Fruit fly (Drosophila melanogaster) whole organism, prepupa: Measurements from ENCODE around the gene Larp4B.

ENCODE experiments used
- Blimp-1 ChIP-seq: fragments of 200-800 bp; sonication (Bioruptor generic); optimal IDR thresholded peaks from 3 replicates; lab custom pipeline; 2017; ENCODE audit warnings: missing biosample characterization, missing genetic modification characterization, mild to moderate bottlenecking, moderate library complexity, missing genetic modification reagents
- CG10631 ChIP-seq: fragments of 200-800 bp; sonication (Bioruptor generic); optimal IDR thresholded peaks from 2 replicates; lab custom pipeline; 2016; ENCODE audit warnings: missing biosample characterization, missing genetic modification characterization
- CG10669 ChIP-seq: fragments of 200-800 bp; sonication (Bioruptor generic); optimal IDR thresholded peaks from 3 replicates; lab custom pipeline; 2018; ENCODE audit warnings: missing biosample characterization, mild to moderate bottlenecking, missing genetic modification characterization, moderate library complexity
- CG11294 ChIP-seq: fragments of 200-800 bp; sonication (Bioruptor generic); IDR thresholded peaks from 2 replicates; pipeline ENCODE4 v1.3.6; 2022; ENCODE audit warnings: missing biosample characterization, missing genetic modification characterization
- CG11902 ChIP-seq: fragments of 200-800 bp; sonication (Bioruptor generic); optimal IDR thresholded peaks from 3 replicates; lab custom pipeline; 2016; ENCODE audit warnings: missing biosample characterization, missing genetic modification characterization
- CG3032 ChIP-seq: fragments of 200-800 bp; optimal IDR thresholded peaks from 2 replicates; lab custom pipeline; 2019; ENCODE audit warnings: missing biosample characterization, mild to moderate bottlenecking, missing genetic modification characterization, moderate library complexity
- CG31627 ChIP-seq: fragments of 200-800 bp; sonication (Bioruptor generic); optimal IDR thresholded peaks from 3 replicates; lab custom pipeline; 2016; ENCODE audit warnings: missing biosample characterization, missing genetic modification characterization
- CG3919 ChIP-seq: fragments of 200-800 bp; sonication (Bioruptor generic); optimal IDR thresholded peaks from 3 replicates; lab custom pipeline; 2016; ENCODE audit warnings: missing biosample characterization, missing genetic modification characterization
- CG4318 ChIP-seq: fragments of 200-800 bp; sonication (Bioruptor generic); optimal IDR thresholded peaks from 3 replicates; lab custom pipeline; 2017; ENCODE audit warnings: missing biosample characterization, mild to moderate bottlenecking, missing genetic modification characterization
- CG6163 ChIP-seq: fragments of 200-800 bp; sonication (Bioruptor generic); IDR thresholded peaks from 3 replicates; pipeline ENCODE4 v1.3.6; 2022; ENCODE audit warnings: missing biosample characterization, missing genetic modification characterization
- CG6792 ChIP-seq: fragments of 200-800 bp; sonication (Bioruptor generic); optimal IDR thresholded peaks from 3 replicates; lab custom pipeline; 2016; ENCODE audit warnings: missing biosample characterization, missing genetic modification characterization
- CG6808 ChIP-seq: fragments of 200-800 bp; sonication (Bioruptor generic); optimal IDR thresholded peaks from 3 replicates; lab custom pipeline; 2017; ENCODE audit warnings: missing biosample characterization, missing genetic modification characterization, mild to moderate bottlenecking, moderate library complexity, missing genetic modification reagents
- CG7368 ChIP-seq: fragments of 200-800 bp; sonication (Bioruptor generic); optimal IDR thresholded peaks from 3 replicates; lab custom pipeline; 2016; ENCODE audit warnings: missing biosample characterization, missing genetic modification characterization
- CG8119 ChIP-seq: fragments of 200-800 bp; sonication (Bioruptor generic); IDR thresholded peaks from 3 replicates; pipeline ENCODE4 v1.3.6; 2022; ENCODE audit warnings: missing biosample characterization, missing genetic modification characterization
- CG8319 ChIP-seq: fragments of 200-800 bp; sonication (Bioruptor generic); optimal IDR thresholded peaks from 3 replicates; lab custom pipeline; 2016; ENCODE audit warnings: missing biosample characterization, missing genetic modification characterization
- CG8632 ChIP-seq: fragments of 200-800 bp; sonication (Bioruptor generic); optimal IDR thresholded peaks from 3 replicates; lab custom pipeline; 2016; ENCODE audit warnings: missing biosample characterization, missing genetic modification characterization
- CG9139 ChIP-seq: fragments of 200-800 bp; sonication (Bioruptor generic); optimal IDR thresholded peaks from 3 replicates; lab custom pipeline; 2017; ENCODE audit warnings: missing biosample characterization, mild to moderate bottlenecking, missing genetic modification characterization
- Eip75B ChIP-seq: fragments of 200-800 bp; sonication (Bioruptor generic); optimal IDR thresholded peaks from 3 replicates; lab custom pipeline; 2016; ENCODE audit warnings: missing biosample characterization, missing genetic modification characterization
- Eip93F ChIP-seq: fragments of 200-800 bp; sonication (Bioruptor generic); optimal IDR thresholded peaks from 2 replicates; lab custom pipeline; 2016; ENCODE audit warnings: missing biosample characterization, mild to moderate bottlenecking, missing genetic modification characterization
- Ets21C ChIP-seq: fragments of 200-800 bp; sonication (Bioruptor generic); optimal IDR thresholded peaks from 3 replicates; lab custom pipeline; 2016; ENCODE audit warnings: missing biosample characterization, missing genetic modification characterization
- Ets96B ChIP-seq: fragments of 200-800 bp; optimal IDR thresholded peaks from 2 replicates; lab custom pipeline; 2019; ENCODE audit warnings: missing biosample characterization, mild to moderate bottlenecking, missing genetic modification characterization, moderate library complexity
- Gug ChIP-seq: fragments of 200-800 bp; sonication (Bioruptor generic); IDR thresholded peaks from 2 replicates; pipeline ENCODE4 v1.3.6; 2022; ENCODE audit warnings: missing biosample characterization, missing genetic modification characterization
- Hr38 ChIP-seq: sonication (Bioruptor generic); optimal IDR thresholded peaks from 2 replicates; lab custom pipeline; 2016; ENCODE audit warnings: missing biosample characterization, missing genetic modification characterization
- Hr39 ChIP-seq: fragments of 200-800 bp; sonication (Bioruptor generic); optimal IDR thresholded peaks from 2 replicates; lab custom pipeline; 2016; ENCODE audit warnings: missing biosample characterization, missing genetic modification characterization
- Hr4 ChIP-seq: fragments of 200-800 bp; sonication (Bioruptor generic); optimal IDR thresholded peaks from 3 replicates; lab custom pipeline; 2016; ENCODE audit warnings: missing biosample characterization, missing genetic modification characterization
- Lpt ChIP-seq: fragments of 200-800 bp; sonication (Bioruptor generic); optimal IDR thresholded peaks from 3 replicates; lab custom pipeline; 2016; ENCODE audit warnings: missing biosample characterization, missing genetic modification characterization
- Met ChIP-seq: fragments of 200-800 bp; sonication (Bioruptor generic); optimal IDR thresholded peaks from 3 replicates; lab custom pipeline; 2016; ENCODE audit warnings: missing biosample characterization, missing genetic modification characterization
- OdsH ChIP-seq: fragments of 200-800 bp; sonication (Bioruptor generic); optimal IDR thresholded peaks from 3 replicates; lab custom pipeline; 2016; ENCODE audit warnings: missing biosample characterization, missing genetic modification characterization
- Smox ChIP-seq: fragments of 200-800 bp; sonication (Bioruptor generic); optimal IDR thresholded peaks from 3 replicates; lab custom pipeline; 2016; ENCODE audit warnings: missing biosample characterization, missing genetic modification characterization
- Sox102F ChIP-seq: fragments of 200-800 bp; sonication (Bioruptor generic); optimal IDR thresholded peaks from 2 replicates; lab custom pipeline; 2016; ENCODE audit warnings: missing biosample characterization, mild to moderate bottlenecking, missing genetic modification characterization
- Sox14 ChIP-seq: fragments of 200-800 bp; sonication (Bioruptor generic); optimal IDR thresholded peaks from 3 replicates; lab custom pipeline; 2016; ENCODE audit warnings: missing biosample characterization, missing genetic modification characterization
- Sox15 ChIP-seq: fragments of 200-800 bp; sonication (Bioruptor generic); optimal IDR thresholded peaks from 3 replicates; lab custom pipeline; 2016; ENCODE audit warnings: missing biosample characterization, missing genetic modification characterization
- achi ChIP-seq: fragments of 200-800 bp; sonication (Bioruptor generic); optimal IDR thresholded peaks from 3 replicates; lab custom pipeline; 2016; ENCODE audit warnings: missing biosample characterization, missing genetic modification characterization
- acj6 ChIP-seq: fragments of 200-800 bp; sonication (Bioruptor generic); optimal IDR thresholded peaks from 3 replicates; lab custom pipeline; 2016; ENCODE audit warnings: missing biosample characterization, missing genetic modification characterization
- cyc ChIP-seq: fragments of 200-800 bp; sonication (Bioruptor generic); optimal IDR thresholded peaks from 3 replicates; lab custom pipeline; 2016; ENCODE audit warnings: missing biosample characterization, missing genetic modification characterization
- dac ChIP-seq: fragments of 200-800 bp; sonication (Bioruptor generic); optimal IDR thresholded peaks from 2 replicates; lab custom pipeline; 2017; ENCODE audit warnings: missing biosample characterization, mild to moderate bottlenecking, missing genetic modification characterization
- dsx ChIP-seq: fragments of 200-800 bp; optimal IDR thresholded peaks from 3 replicates; lab custom pipeline; 2019; ENCODE audit warnings: missing biosample characterization, mild to moderate bottlenecking, missing genetic modification characterization, moderate library complexity; ENCODE audit not compliant: poor library complexity, severe bottlenecking
- fd59A ChIP-seq: fragments of 200-800 bp; sonication (Bioruptor generic); optimal IDR thresholded peaks from 2 replicates; lab custom pipeline; 2017; ENCODE audit warnings: missing biosample characterization, mild to moderate bottlenecking, missing genetic modification characterization, missing genetic modification reagents
- fd85E ChIP-seq: fragments of 200-800 bp; sonication (Bioruptor generic); optimal IDR thresholded peaks from 3 replicates; lab custom pipeline; 2016; ENCODE audit warnings: missing biosample characterization, missing genetic modification characterization
- lz ChIP-seq: fragments of 200-800 bp; sonication (Bioruptor generic); optimal IDR thresholded peaks from 3 replicates; lab custom pipeline; 2016; ENCODE audit warnings: missing biosample characterization, missing genetic modification characterization
- net ChIP-seq: fragments of 200-800 bp; sonication (Bioruptor generic); optimal IDR thresholded peaks from 3 replicates; lab custom pipeline; 2016; ENCODE audit warnings: missing biosample characterization, missing genetic modification characterization
- spab ChIP-seq: fragments of 200-800 bp; sonication (Bioruptor generic); optimal IDR thresholded peaks from 2 replicates; lab custom pipeline; 2017; ENCODE audit warnings: missing biosample characterization, mild to moderate bottlenecking, missing genetic modification characterization, missing genetic modification reagents
- ss ChIP-seq, 2 experiments: fragments of 200-800 bp; sonication (Bioruptor generic); optimal IDR thresholded peaks; 2 replicates in 1 of 2; 3 replicates in 1 of 2; lab custom pipeline; 2017 to 2018; ENCODE audit warnings: mild to moderate bottlenecking in 2 of 2, missing biosample characterization in 2 of 2, missing genetic modification characterization in 2 of 2, moderate library complexity in 1 of 2
- svp ChIP-seq: fragments of 200-800 bp; sonication (Bioruptor generic); peaks from one replicate; lab custom pipeline; 2016; ENCODE audit warnings: missing biosample characterization, missing genetic modification characterization
- topi ChIP-seq: fragments of 200-800 bp; sonication (Bioruptor generic); optimal IDR thresholded peaks from 3 replicates; lab custom pipeline; 2016; ENCODE audit warnings: missing biosample characterization, missing genetic modification characterization
- vri ChIP-seq: fragments of 200-800 bp; sonication (Bioruptor generic); optimal IDR thresholded peaks from 3 replicates; lab custom pipeline; 2016; ENCODE audit warnings: missing biosample characterization, mild to moderate bottlenecking, missing genetic modification characterization

The Larp4B gene

dm6 chr3L:3208895-3209294 lies 15.7 kb upstream of the Larp4B start, which contains the start of the genes CG32269 and CG32270:
Gene CG32269, minus strand, starts transcription at chr3L:3208985.
Gene CG32270, minus strand, starts transcription at chr3L:3208985.
- TF ChIP-seq Hr39 (no peak), fd59A (no peak), spab (GFP tag; lab: Kevin White, UChicago) (no peak), Ets96B (tag; lab: Kevin White, UChicago) (no peak), CG11902 (GFP tag; lab: Kevin White, UChicago) (no peak), Ets21C (GFP tag; lab: Kevin White, UChicago) (no peak), CG4318 (GFP tag; lab: Kevin White, UChicago) (no peak), acj6 (no peak), CG11294 (no peak), topi (GFP tag; lab: Kevin White, UChicago) (no peak), CG6163 (GFP tag; lab: Robert Waterston, UW) (no peak), CG31627 (GFP tag; lab: Kevin White, UChicago) (no peak), cyc (GFP tag; lab: Kevin White, UChicago) (no peak), vri (GFP tag; lab: Kevin White, UChicago) (no peak), Sox14 (no peak), net (GFP tag; lab: Kevin White, UChicago) (no peak), dac (GFP tag; lab: Kevin White, UChicago) (no peak), CG8632 (no peak)

- TF ChIP-seq svp (GFP tag; lab: Kevin White, UChicago) (peak; percentile 80), CG8319 (GFP tag; lab: Kevin White, UChicago) (no peak)
These were observed 5.8 kb upstream of the Larp4B start, which contains the start of the genes hob and nSMase for dm6 chr3L:3218859-3219258. Gene hob, minus strand, starts transcription at chr3L:3218920. Gene nSMase, plus strand, starts transcription at chr3L:3219156.

dm6 chr3L:3222643-3223389 lies 1.8 kb upstream of the Larp4B start, which contains the start of the genes RpL28 and eIF1:
Gene RpL28, minus strand, starts transcription at chr3L:3222960.
Gene eIF1, plus strand, starts transcription at chr3L:3223341.
- TF ChIP-seq CG11294, result peak; percentile 32
- no peak for TF ChIP-seq CG7368 (GFP tag; lab: Kevin White, UChicago)
- TF ChIP-seq Ets21C (GFP tag; lab: Kevin White, UChicago), result peak; percentile 21
- peak; percentile 78 for TF ChIP-seq dac (GFP tag; lab: Kevin White, UChicago)
- TF ChIP-seq CG6808 (GFP tag; lab: Kevin White, UChicago), result no peak
- peak; percentile 5 for TF ChIP-seq dsx (GFP tag; lab: Kevin White, UChicago)
- TF ChIP-seq Eip93F (GFP tag; lab: Kevin White, UChicago), result no peak
- no peak for TF ChIP-seq Lpt (GFP tag; lab: Kevin White, UChicago)
- TF ChIP-seq Hr4 (GFP tag; lab: Kevin White, UChicago), result no peak
- peak; percentile 79 for TF ChIP-seq CG6792 (GFP tag; lab: Kevin White, UChicago)
- peak; percentile 68 for TF ChIP-seq Sox15 (GFP tag; lab: Kevin White, UChicago)
- TF ChIP-seq Met (GFP tag; lab: Kevin White, UChicago), result peak; percentile 69
- TF ChIP-seq Hr38 (GFP tag; lab: Kevin White, UChicago), result no peak
- peak; percentile 31 for TF ChIP-seq CG10669
- peak; percentile 55 for TF ChIP-seq CG11902 (GFP tag; lab: Kevin White, UChicago)
- peak; percentile 95 for TF ChIP-seq achi (GFP tag; lab: Kevin White, UChicago)
- peak; percentile 91 for TF ChIP-seq lz (GFP tag; lab: Kevin White, UChicago)
- peak; percentile 29 to 89 for TF ChIP-seq ss (GFP tag; optimal IDR thresholded peaks at IDR 0.05; lab: Kevin White, UChicago)
- peak; percentile 25 for TF ChIP-seq Hr39
- peak; percentile 47 for TF ChIP-seq net (GFP tag; lab: Kevin White, UChicago)
- peak; percentile 86 for TF ChIP-seq Blimp-1 (GFP tag; lab: Kevin White, UChicago)
- peak; percentile 91 for TF ChIP-seq cyc (GFP tag; lab: Kevin White, UChicago)
- TF ChIP-seq CG8119, result no peak
- TF ChIP-seq OdsH (GFP tag; lab: Kevin White, UChicago), result no peak
- TF ChIP-seq Smox (GFP tag; lab: Kevin White, UChicago), result no peak
- TF ChIP-seq CG9139 (GFP tag; lab: Kevin White, UChicago), result no peak
- peak; percentile 68 for TF ChIP-seq Eip75B (GFP tag; lab: Kevin White, UChicago)
- TF ChIP-seq CG3919 (GFP tag; lab: Kevin White, UChicago), result peak; percentile 25
- TF ChIP-seq Sox102F (GFP tag; lab: Kevin White, UChicago), result peak; percentile 29
- peak; percentile 77 for TF ChIP-seq CG10631 (GFP tag; lab: Kevin White, UChicago)
- TF ChIP-seq fd85E (GFP tag; lab: Kevin White, UChicago), result peak; percentile 31
- peak; percentile 79 for TF ChIP-seq CG3032 (tag; lab: Kevin White, UChicago)
- TF ChIP-seq Gug, result no peak
- TF ChIP-seq CG4318 (GFP tag; lab: Kevin White, UChicago), result no peak
- TF ChIP-seq Ets96B (tag; lab: Kevin White, UChicago), result peak; percentile 38
